Worm (Caenorhabditis elegans) whole organism, L4 larva: ENCODE measurements around the gene K08H10.10.

Source experiments
- F10B5.3 ChIP-seq: sonication (generic microtip); optimal IDR thresholded peaks from 2 replicates; lab custom pipeline; 2016; ENCODE audit warnings: mild to moderate bottlenecking, missing genetic modification characterization, missing compliant biosample characterization
- F26F4.8 ChIP-seq: fragments of 200-800 bp; sonication (Bioruptor generic); conservative IDR thresholded peaks from 2 replicates; pipeline ENCODE4 v1.3.6; 2022; ENCODE audit warnings: missing genetic modification characterization, missing compliant biosample characterization
- F49E8.2 ChIP-seq: sonication (generic microtip); optimal IDR thresholded peaks from 2 replicates; lab custom pipeline; 2016; ENCODE audit warnings: missing compliant biosample characterization, mild to moderate bottlenecking, missing genetic modification characterization, borderline replicate concordance
- T20F7.1 ChIP-seq: fragments of 200-800 bp; sonication (Bioruptor generic); optimal IDR thresholded peaks from 2 replicates; lab custom pipeline; 2018; ENCODE audit warnings: mild to moderate bottlenecking, missing genetic modification characterization, missing compliant biosample characterization
- T26A8.4 ChIP-seq: fragments of 200-800 bp; sonication (Bioruptor generic); IDR thresholded peaks from 2 replicates; pipeline ENCODE4 v1.3.6; 2022; ENCODE audit warnings: missing genetic modification characterization, missing compliant biosample characterization
- Y105C5A.15 ChIP-seq: fragments of 200-800 bp; sonication (Bioruptor generic); IDR thresholded peaks from 2 replicates; pipeline ENCODE4 v1.3.6; 2022; ENCODE audit warnings: missing genetic modification characterization, missing compliant biosample characterization
- Y5F2A.4 ChIP-seq: fragments of 200-800 bp; sonication (Bioruptor generic); optimal IDR thresholded peaks from 2 replicates; lab custom pipeline; 2018; ENCODE audit warnings: mild to moderate bottlenecking, missing genetic modification characterization, missing compliant biosample characterization
- Y75B8A.6 ChIP-seq: fragments of 200-800 bp; sonication (Bioruptor generic); IDR thresholded peaks from 2 replicates; pipeline ENCODE4 v1.3.6; 2022; ENCODE audit warnings: missing genetic modification reagents, missing genetic modification characterization, missing compliant biosample characterization
- ZK337.2 ChIP-seq: fragments of 200-800 bp; sonication (Bioruptor generic); IDR thresholded peaks from 2 replicates; pipeline ENCODE4 v1.3.6; 2022; ENCODE audit warnings: missing genetic modification reagents, missing genetic modification characterization, missing compliant biosample characterization
- ZK546.5 ChIP-seq, 2 experiments: sonication (generic microtip); optimal IDR thresholded peaks; 2 replicates each; lab custom pipeline; 2017; ENCODE audit warnings: missing biosample characterization in 2 of 2, missing genetic modification characterization in 2 of 2
- aha-1 ChIP-seq: fragments of 150-350 bp; peaks from one replicate; lab custom pipeline; 2014; ENCODE audit warnings: missing biosample characterization, missing genetic modification characterization
- arid-1 ChIP-seq: fragments of 200-800 bp; sonication (Bioruptor generic); conservative IDR thresholded peaks from 2 replicates; pipeline ENCODE4 v1.3.6; 2022; ENCODE audit warnings: missing genetic modification reagents, missing genetic modification characterization, missing compliant biosample characterization
- attf-4 ChIP-seq: sonication (generic microtip); optimal IDR thresholded peaks from 3 replicates; lab custom pipeline; 2017; ENCODE audit warnings: missing biosample characterization, missing genetic modification characterization
- ceh-20 ChIP-seq: fragments of 200-800 bp; sonication (Bioruptor generic); IDR thresholded peaks from 2 replicates; pipeline ENCODE4 v1.3.6; 2022; ENCODE audit warnings: missing genetic modification reagents, missing genetic modification characterization, missing compliant biosample characterization
- ceh-44 ChIP-seq: fragments of 200-800 bp; sonication (Bioruptor generic); IDR thresholded peaks from 2 replicates; pipeline ENCODE4 v1.3.6; 2022; ENCODE audit warnings: missing genetic modification reagents, missing genetic modification characterization, missing compliant biosample characterization
- ceh-62 ChIP-seq: sonication (generic microtip); optimal IDR thresholded peaks from 2 replicates; lab custom pipeline; 2017; ENCODE audit warnings: missing biosample characterization, missing genetic modification characterization
- ceh-82 ChIP-seq: sonication (generic microtip); optimal IDR thresholded peaks from 2 replicates; lab custom pipeline; 2017; ENCODE audit warnings: missing biosample characterization, missing genetic modification characterization
- ces-1 ChIP-seq: fragments of 150-350 bp; sonication (generic microtip); optimal IDR thresholded peaks from 4 replicates; lab custom pipeline; 2014; ENCODE audit warnings: missing biosample characterization, missing genetic modification reagents, missing genetic modification characterization
- ctbp-1 ChIP-seq: fragments of 200-800 bp; sonication (Bioruptor generic); IDR thresholded peaks from 2 replicates; pipeline ENCODE4 v1.3.6; 2022; ENCODE audit warnings: missing genetic modification reagents, missing genetic modification characterization, missing compliant biosample characterization
- daf-8 ChIP-seq: fragments of 200-800 bp; sonication (Bioruptor generic); IDR thresholded peaks from 2 replicates; pipeline ENCODE4 v1.3.6; 2022; ENCODE audit warnings: missing genetic modification characterization, missing compliant biosample characterization
- dmd-6 ChIP-seq: fragments of 200-800 bp; sonication (Bioruptor generic); IDR thresholded peaks from 2 replicates; pipeline ENCODE4 v1.3.6; 2022; ENCODE audit warnings: missing genetic modification reagents, missing genetic modification characterization, missing compliant biosample characterization
- dmd-9 ChIP-seq: fragments of 200-800 bp; sonication (Bioruptor generic); IDR thresholded peaks from 2 replicates; pipeline ENCODE4 v1.3.6; 2022; ENCODE audit warnings: missing genetic modification reagents, missing genetic modification characterization, missing compliant biosample characterization
- duxl-1 ChIP-seq: sonication (generic microtip); optimal IDR thresholded peaks from 2 replicates; lab custom pipeline; 2016; ENCODE audit warnings: mild to moderate bottlenecking, missing genetic modification characterization, moderate library complexity, missing compliant biosample characterization; ENCODE audit not compliant: poor library complexity
- dve-1 ChIP-seq: sonication (generic microtip); optimal IDR thresholded peaks from 2 replicates; lab custom pipeline; 2017; ENCODE audit warnings: antibody characterized with exemption, mild to moderate bottlenecking, missing genetic modification characterization, missing compliant biosample characterization; ENCODE audit not compliant: insufficient read depth
- egl-27 ChIP-seq: sonication (generic microtip); optimal IDR thresholded peaks from 3 replicates; lab custom pipeline; 2017; ENCODE audit warnings: missing biosample characterization, missing genetic modification reagents, missing genetic modification characterization
- egl-43 ChIP-seq: fragments of 200-800 bp; sonication (Bioruptor generic); IDR thresholded peaks from 2 replicates; pipeline ENCODE4 v1.3.6; 2022; ENCODE audit warnings: missing genetic modification reagents, missing genetic modification characterization, missing compliant biosample characterization
- gei-8 ChIP-seq: fragments of 200-800 bp; sonication (Bioruptor generic); optimal IDR thresholded peaks from 2 replicates; lab custom pipeline; 2018; ENCODE audit warnings: mild to moderate bottlenecking, missing genetic modification characterization, missing compliant biosample characterization
- hif-1 ChIP-seq, 2 experiments: sonication (generic microtip); optimal IDR thresholded peaks; 2 replicates each; lab custom pipeline; 2016 to 2017; ENCODE audit warnings: missing compliant biosample characterization in 2 of 2, missing genetic modification characterization in 2 of 2, missing genetic modification reagents in 2 of 2, missing genotype in 2 of 2, mild to moderate bottlenecking in 1 of 2
- hlh-30 ChIP-seq: sonication (generic microtip); optimal IDR thresholded peaks from 2 replicates; lab custom pipeline; 2017; ENCODE audit warnings: antibody characterized with exemption, mild to moderate bottlenecking, missing genetic modification characterization, missing compliant biosample characterization; ENCODE audit not compliant: insufficient read depth
- hmg-1.1 ChIP-seq: fragments of 200-800 bp; sonication (Bioruptor generic); IDR thresholded peaks from 2 replicates; pipeline ENCODE4 v1.3.6; 2022; ENCODE audit warnings: missing genetic modification reagents, missing genetic modification characterization, missing compliant biosample characterization
- jun-1 ChIP-seq: fragments of 150-350 bp; optimal IDR thresholded peaks from 2 replicates; lab custom pipeline; 2014; ENCODE audit warnings: missing biosample characterization, missing genetic modification reagents, missing genetic modification characterization
- lin-1 ChIP-seq: fragments of 200-800 bp; sonication (Bioruptor generic); IDR thresholded peaks from 2 replicates; pipeline ENCODE4 v1.3.6; 2022; ENCODE audit warnings: missing genetic modification reagents, missing genetic modification characterization, missing compliant biosample characterization
- lin-13 ChIP-seq: fragments of 150-350 bp; optimal IDR thresholded peaks from 2 replicates; lab custom pipeline; 2014; ENCODE audit warnings: missing biosample characterization, missing genetic modification reagents, missing genetic modification characterization
- lir-3 ChIP-seq: sonication (generic microtip); optimal IDR thresholded peaks from 2 replicates; lab custom pipeline; 2016; ENCODE audit warnings: mild to moderate bottlenecking, missing genetic modification characterization, missing compliant biosample characterization
- madf-5 ChIP-seq, 2 experiments: fragments of 200-800 bp; sonication (Bioruptor generic); IDR thresholded peaks; 2 replicates each; pipeline ENCODE4 v1.3.6; 2022; ENCODE audit warnings: missing compliant biosample characterization in 2 of 2, missing genetic modification characterization in 2 of 2
- madf-9 ChIP-seq: fragments of 200-800 bp; sonication (Bioruptor generic); conservative IDR thresholded peaks from 2 replicates; pipeline ENCODE4 v1.3.6; 2022; ENCODE audit warnings: missing genetic modification reagents, missing genetic modification characterization, missing compliant biosample characterization
- mxl-3 ChIP-seq: fragments of 200-800 bp; sonication (Bioruptor generic); optimal IDR thresholded peaks from 2 replicates; lab custom pipeline; 2018; ENCODE audit warnings: mild to moderate bottlenecking, missing genetic modification characterization, missing compliant biosample characterization
- nhr-28 ChIP-seq: fragments of 150-350 bp; optimal IDR thresholded peaks from 2 replicates; lab custom pipeline; 2014; ENCODE audit warnings: missing biosample characterization, missing genetic modification characterization
- nhr-41 ChIP-seq: fragments of 200-800 bp; sonication (Bioruptor generic); IDR thresholded peaks from 2 replicates; pipeline ENCODE4 v1.3.6; 2022; ENCODE audit warnings: missing genetic modification reagents, missing genetic modification characterization, missing compliant biosample characterization
- nhr-48 ChIP-seq: sonication (generic microtip); optimal IDR thresholded peaks from 2 replicates; lab custom pipeline; 2016; ENCODE audit warnings: mild to moderate bottlenecking, missing genetic modification characterization, missing compliant biosample characterization
- nhr-76 ChIP-seq: fragments of 150-350 bp; optimal IDR thresholded peaks from 2 replicates; lab custom pipeline; 2014; ENCODE audit warnings: missing biosample characterization, missing genetic modification characterization
- pha-4 ChIP-seq, 2 experiments: fragments of 150-350 bp in 1 of 2; fragments of 200-800 bp in 1 of 2; sonication (Bioruptor generic) in 1 of 2; IDR thresholded peaks in 1 of 2; optimal IDR thresholded peaks in 1 of 2; 2 replicates each; pipeline versions ENCODE4 v1.3.6 to Lab custom; 2014 to 2022; ENCODE audit warnings: missing genetic modification characterization in 2 of 2, missing genetic modification reagents in 2 of 2, missing biosample characterization in 1 of 2, missing compliant biosample characterization in 1 of 2
- set-16 ChIP-seq: fragments of 200-800 bp; sonication (Bioruptor generic); IDR thresholded peaks from 2 replicates; pipeline ENCODE4 v1.3.6; 2022; ENCODE audit warnings: missing genetic modification reagents, missing genetic modification characterization, missing compliant biosample characterization
- skn-1 ChIP-seq: fragments of 150-350 bp; optimal IDR thresholded peaks from 2 replicates; lab custom pipeline; 2014; ENCODE audit warnings: missing biosample characterization, missing genetic modification characterization
- snpc-4 ChIP-seq: fragments of 150-350 bp; optimal IDR thresholded peaks from 2 replicates; lab custom pipeline; 2014; ENCODE audit warnings: missing biosample characterization, missing genetic modification characterization
- spr-3 ChIP-seq: fragments of 200-800 bp; sonication (Bioruptor generic); optimal IDR thresholded peaks from 2 replicates; lab custom pipeline; 2018; ENCODE audit warnings: mild to moderate bottlenecking, missing genetic modification characterization, missing compliant biosample characterization
- tra-1 ChIP-seq: fragments of 200-800 bp; sonication (Bioruptor generic); IDR thresholded peaks from 2 replicates; pipeline ENCODE4 v1.3.6; 2022; ENCODE audit warnings: missing genetic modification reagents, missing genetic modification characterization, missing compliant biosample characterization
- unc-130 ChIP-seq: sonication (generic microtip); optimal IDR thresholded peaks from 2 replicates; lab custom pipeline; 2016; ENCODE audit warnings: missing genetic modification reagents, missing genetic modification characterization, missing compliant biosample characterization
- vab-7 ChIP-seq: fragments of 200-800 bp; sonication (Bioruptor generic); IDR thresholded peaks from 2 replicates; pipeline ENCODE4 v1.3.6; 2022; ENCODE audit warnings: missing genetic modification reagents, missing genetic modification characterization, missing compliant biosample characterization
- zag-1 ChIP-seq: fragments of 150-350 bp; optimal IDR thresholded peaks from 2 replicates; lab custom pipeline; 2014; ENCODE audit warnings: missing biosample characterization, missing genetic modification characterization
- zfp-2 ChIP-seq: sonication (generic microtip); optimal IDR thresholded peaks from 2 replicates; lab custom pipeline; 2016; ENCODE audit warnings: mild to moderate bottlenecking, missing genetic modification characterization, missing compliant biosample characterization
- zip-2 ChIP-seq: fragments of 150-350 bp; optimal IDR thresholded peaks from 2 replicates; lab custom pipeline; 2014; ENCODE audit warnings: missing biosample characterization, missing genetic modification characterization

Gene K08H10.10

DNA sequence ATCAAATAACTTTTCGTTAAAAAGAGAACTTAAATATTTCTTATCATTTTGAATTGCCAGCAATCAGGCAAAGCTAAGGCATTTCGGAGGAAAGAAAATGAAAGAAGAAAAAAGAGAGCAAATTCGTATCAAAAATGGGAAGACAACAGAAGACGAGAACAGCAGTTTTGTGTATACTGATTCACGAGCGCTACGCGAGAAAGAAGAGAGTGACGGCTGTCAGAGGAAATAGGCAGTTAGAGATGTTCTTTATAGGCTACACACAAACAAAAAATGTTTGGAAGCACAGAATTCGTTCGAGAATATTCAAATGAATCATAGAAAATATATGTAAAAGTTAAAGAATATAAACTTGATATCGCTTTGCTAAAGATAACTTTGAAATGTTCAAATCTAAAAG lies 16.0 kb upstream of the K08H10.10 start (continued):
- no peak for TF ChIP-seq Y5F2A.4
- TF ChIP-seq F26F4.8 (GFP tag; lab: Robert Waterston, UW), result no peak
- no peak for TF ChIP-seq lir-3
- no peak for TF ChIP-seq vab-7 (GFP tag; lab: Robert Waterston, UW)
- no peak for TF ChIP-seq madf-9 (GFP tag; lab: Robert Waterston, UW)
- TF ChIP-seq hif-1 (tag; optimal IDR thresholded peaks at IDR 0.05; lab: Kevin White, UChicago), result no peak
- no peak for TF ChIP-seq set-16 (GFP tag; lab: Robert Waterston, UW)
- TF ChIP-seq nhr-41 (GFP tag; lab: Robert Waterston, UW), result no peak
- no peak for TF ChIP-seq aha-1 (tag; lab: Kevin White, UChicago)
- TF ChIP-seq ZK546.5 (tag; optimal IDR thresholded peaks at IDR 0.05; lab: Kevin White, UChicago), result no peak
- no peak for TF ChIP-seq arid-1 (GFP tag; lab: Robert Waterston, UW)
- TF ChIP-seq dve-1 (tag; lab: Kevin White, UChicago), result peak; percentile 74
- peak; percentile 53 for TF ChIP-seq hlh-30 (tag; lab: Kevin White, UChicago)
- no peak for TF ChIP-seq egl-27
- TF ChIP-seq dmd-6 (GFP tag; lab: Robert Waterston, UW), result peak; percentile 59
- TF ChIP-seq jun-1 (tag; lab: Kevin White, UChicago), result no peak
- TF ChIP-seq ctbp-1 (GFP tag; lab: Robert Waterston, UW), result no peak
- no peak for TF ChIP-seq ceh-44
- no peak for TF ChIP-seq zfp-2
- TF ChIP-seq Y105C5A.15 (GFP tag; lab: Robert Waterston, UW), result no peak
- no peak for TF ChIP-seq duxl-1
- TF ChIP-seq T26A8.4 (GFP tag; lab: Robert Waterston, UW), result no peak
- peak; percentile 98 for TF ChIP-seq nhr-28 (tag; lab: Kevin White, UChicago)
- TF ChIP-seq ceh-82 (tag; lab: Kevin White, UChicago), result no peak
- no peak for TF ChIP-seq pha-4 (GFP tag; IDR thresholded peaks at IDR 0.05; lab: Robert Waterston, UW)
- TF ChIP-seq pha-4 (tag; optimal IDR thresholded peaks at IDR 0.05; lab: Kevin White, UChicago), result peak; percentile 6
- peak; percentile 19 for TF ChIP-seq T20F7.1 (GFP tag; lab: Kevin White, UChicago)
- TF ChIP-seq skn-1 (tag; lab: Kevin White, UChicago), result no peak
- TF ChIP-seq zag-1 (tag; lab: Kevin White, UChicago), result no peak
- no peak for TF ChIP-seq snpc-4 (tag; lab: Kevin White, UChicago)
- TF ChIP-seq madf-5 (GFP tag; IDR thresholded peaks at IDR 0.05; lab: Robert Waterston, UW), result no peak
- TF ChIP-seq dmd-9 (GFP tag; lab: Robert Waterston, UW), result no peak
- TF ChIP-seq nhr-76 (tag; lab: Kevin White, UChicago), result no peak
- TF ChIP-seq F49E8.2, result no peak
- TF ChIP-seq ces-1, result no peak
- peak; percentile 16 for TF ChIP-seq lin-13 (GFP tag; lab: Kevin White, UChicago)
- TF ChIP-seq gei-8 (GFP tag; lab: Kevin White, UChicago), result no peak
- no peak for TF ChIP-seq mxl-3 (GFP tag; lab: Kevin White, UChicago)
- no peak for TF ChIP-seq nhr-48 (tag; lab: Kevin White, UChicago)
- no peak for TF ChIP-seq F10B5.3
- TF ChIP-seq zip-2 (tag; lab: Kevin White, UChicago), result no peak
- no peak for TF ChIP-seq ceh-62 (tag; lab: Kevin White, UChicago)
- no peak for TF ChIP-seq Y75B8A.6 (GFP tag; lab: Robert Waterston, UW)
- no peak for TF ChIP-seq hmg-1.1
- TF ChIP-seq attf-4 (tag; lab: Kevin White, UChicago), result no peak
- no peak for TF ChIP-seq lin-1
- TF ChIP-seq tra-1 (GFP tag; lab: Robert Waterston, UW), result no peak
- no peak for TF ChIP-seq daf-8 (GFP tag; lab: Robert Waterston, UW)
- no peak for TF ChIP-seq egl-43
- no peak for TF ChIP-seq spr-3
- TF ChIP-seq ZK337.2 (GFP tag; lab: Robert Waterston, UW), result no peak
- TF ChIP-seq unc-130, result no peak
- no peak for TF ChIP-seq ceh-20
